Fruit fly (Drosophila melanogaster) whole organism, adult: ENCODE data around the gene Aprt.

Source experiments
- CG11617 ChIP-seq: fragments of 200-800 bp; sonication (Bioruptor generic); optimal IDR thresholded peaks from 2 replicates; lab custom pipeline; 2017; ENCODE audit warnings: mild to moderate bottlenecking, missing biosample characterization, missing genetic modification reagents, missing genetic modification characterization
- CG12768 ChIP-seq: fragments of 200-800 bp; sonication (Bioruptor generic); optimal IDR thresholded peaks from 2 replicates; lab custom pipeline; 2017; ENCODE audit warnings: missing biosample characterization, missing genetic modification characterization, mild to moderate bottlenecking, moderate library complexity, missing genetic modification reagents
- CG14711 ChIP-seq: fragments of 200-800 bp; sonication (Bioruptor generic); optimal IDR thresholded peaks from 2 replicates; lab custom pipeline; 2018; ENCODE audit warnings: missing biosample characterization, mild to moderate bottlenecking, missing genetic modification characterization, moderate library complexity
- CG1620 ChIP-seq: fragments of 200-800 bp; sonication (Bioruptor generic); optimal IDR thresholded peaks from 2 replicates; lab custom pipeline; 2016; ENCODE audit warnings: missing biosample characterization, missing genetic modification characterization
- CG33017 ChIP-seq: fragments of 200-800 bp; sonication (Bioruptor generic); optimal IDR thresholded peaks from 2 replicates; lab custom pipeline; 2018; ENCODE audit warnings: missing biosample characterization, mild to moderate bottlenecking, missing genetic modification characterization, moderate library complexity
- CG5204 ChIP-seq: fragments of 200-800 bp; sonication (Bioruptor generic); optimal IDR thresholded peaks from 2 replicates; lab custom pipeline; 2016; ENCODE audit warnings: missing biosample characterization, missing genetic modification characterization
- CG7045 ChIP-seq: fragments of 200-800 bp; sonication (Bioruptor generic); optimal IDR thresholded peaks from 2 replicates; lab custom pipeline; 2017; ENCODE audit warnings: missing biosample characterization, mild to moderate bottlenecking, missing genetic modification characterization
- CG7101 ChIP-seq: fragments of 200-800 bp; sonication (Bioruptor generic); optimal IDR thresholded peaks from 2 replicates; lab custom pipeline; 2018; ENCODE audit warnings: missing biosample characterization, mild to moderate bottlenecking, missing genetic modification characterization, moderate library complexity
- Clk ChIP-seq: fragments of 200-800 bp; sonication (Bioruptor generic); optimal IDR thresholded peaks from 2 replicates; lab custom pipeline; 2017; ENCODE audit warnings: missing biosample characterization, missing genetic modification characterization
- Crg-1 ChIP-seq: fragments of 200-800 bp; sonication (Bioruptor generic); optimal IDR thresholded peaks from 2 replicates; lab custom pipeline; 2016; ENCODE audit warnings: missing biosample characterization, missing genetic modification characterization
- Hr96 ChIP-seq: fragments of 200-800 bp; sonication (Bioruptor generic); optimal IDR thresholded peaks from 2 replicates; lab custom pipeline; 2016; ENCODE audit warnings: missing biosample characterization, missing genetic modification characterization
- Mnt ChIP-seq: fragments of 200-800 bp; sonication (Bioruptor generic); optimal IDR thresholded peaks from 2 replicates; lab custom pipeline; 2016; ENCODE audit warnings: missing biosample characterization, mild to moderate bottlenecking, missing genetic modification characterization
- bab1 ChIP-seq: fragments of 200-800 bp; sonication (Bioruptor generic); optimal IDR thresholded peaks from 3 replicates; lab custom pipeline; 2019; ENCODE audit warnings: missing biosample characterization, mild to moderate bottlenecking, missing genetic modification characterization, moderate library complexity
- cic ChIP-seq: fragments of 200-800 bp; sonication (Bioruptor generic); optimal IDR thresholded peaks from 2 replicates; lab custom pipeline; 2017; ENCODE audit warnings: missing biosample characterization, mild to moderate bottlenecking, missing genetic modification characterization, moderate library complexity
- cnc ChIP-seq, 2 experiments: fragments of >200 bp; optimal IDR thresholded peaks; 2 replicates each; lab custom pipeline; 2017
- kay ChIP-seq: fragments of 200-800 bp; sonication (Bioruptor generic); peaks from one replicate; lab custom pipeline; 2016; ENCODE audit warnings: missing biosample characterization, missing genetic modification characterization, borderline replicate concordance
- ovo ChIP-seq: fragments of 200-800 bp; sonication (Bioruptor generic); optimal IDR thresholded peaks from 2 replicates; lab custom pipeline; 2016; ENCODE audit warnings: missing biosample characterization, missing genetic modification characterization
- pad ChIP-seq: fragments of 200-800 bp; sonication (Bioruptor generic); optimal IDR thresholded peaks from 3 replicates; lab custom pipeline; 2017; ENCODE audit warnings: missing biosample characterization, missing genetic modification characterization, mild to moderate bottlenecking, moderate library complexity, missing genetic modification reagents
- tj ChIP-seq: fragments of 200-800 bp; sonication (Bioruptor generic); optimal IDR thresholded peaks from 3 replicates; lab custom pipeline; 2017; ENCODE audit warnings: missing biosample characterization, mild to moderate bottlenecking, missing genetic modification characterization, moderate library complexity
- toe ChIP-seq: fragments of 200-800 bp; sonication (Bioruptor generic); optimal IDR thresholded peaks from 2 replicates; lab custom pipeline; 2016; ENCODE audit warnings: missing biosample characterization, missing genetic modification characterization

Aprt gene

DNA sequence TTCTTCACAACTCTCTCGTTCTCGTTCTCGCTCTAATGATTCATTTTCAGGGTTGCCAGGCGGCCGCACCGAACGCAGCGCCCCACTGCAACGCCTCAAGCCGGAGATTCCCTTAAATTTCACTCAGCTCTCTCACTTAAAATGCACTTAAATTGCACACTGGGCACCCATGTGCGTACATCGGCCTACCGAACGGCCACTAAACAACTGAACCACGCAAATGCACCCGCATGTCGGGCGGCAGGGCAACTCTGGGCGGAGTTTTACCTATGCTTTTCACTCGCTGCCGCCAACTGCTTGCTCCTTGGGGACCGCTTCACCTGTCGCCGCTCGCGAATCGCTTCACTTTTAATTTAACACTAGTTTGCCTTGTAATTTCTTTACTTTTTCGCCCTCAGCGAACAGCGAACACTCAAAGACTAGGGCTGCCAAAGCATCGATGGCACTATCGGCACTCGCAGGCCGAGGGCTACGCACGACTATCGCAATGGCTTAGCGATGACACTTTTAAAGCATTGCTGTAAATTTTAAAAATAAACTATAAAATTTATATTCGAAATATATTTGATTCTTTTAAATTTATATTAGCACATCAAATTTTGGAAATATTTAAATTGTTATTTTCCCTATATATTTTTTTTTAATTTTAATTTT lies 22.9 kb downstream of the Aprt start, which contains the start of gene Rap1:
Gene Rap1, minus strand, starts transcription at position 446 of the 654 bp plus-strand sequence.
- TF ChIP-seq CG7101 (peak; percentile 3), CG33017 (tag; lab: Kevin White, UChicago) (no peak), Clk (peak; percentile 41), cnc (optimal IDR thresholded peaks at IDR 0.05; lab: Kevin White, UChicago) (no peak), pad (GFP tag; lab: Kevin White, UChicago) (peak; percentile 45), Mnt (GFP tag; lab: Kevin White, UChicago) (no peak), toe (peak; percentile 67), Hr96 (GFP tag; lab: Kevin White, UChicago) (peak; percentile 64), CG7045 (GFP tag; lab: Kevin White, UChicago) (peak; percentile 56), tj (GFP tag; lab: Kevin White, UChicago) (peak; percentile 29), bab1 (GFP tag; lab: Kevin White, UChicago) (peak; percentile 72), cic (no peak), Crg-1 (GFP tag; lab: Kevin White, UChicago) (no peak), CG12768 (GFP tag; lab: Kevin White, UChicago) (no peak), CG14711 (tag; lab: Kevin White, UChicago) (peak; percentile 95), CG11617 (peak; percentile 50), ovo (GFP tag; lab: Kevin White, UChicago) (peak; percentile 9), kay (GFP tag; lab: Kevin White, UChicago) (peak; percentile 79), CG1620 (GFP tag; lab: Kevin White, UChicago) (peak; percentile 32), CG5204 (GFP tag; lab: Kevin White, UChicago) (no peak)

DNA sequence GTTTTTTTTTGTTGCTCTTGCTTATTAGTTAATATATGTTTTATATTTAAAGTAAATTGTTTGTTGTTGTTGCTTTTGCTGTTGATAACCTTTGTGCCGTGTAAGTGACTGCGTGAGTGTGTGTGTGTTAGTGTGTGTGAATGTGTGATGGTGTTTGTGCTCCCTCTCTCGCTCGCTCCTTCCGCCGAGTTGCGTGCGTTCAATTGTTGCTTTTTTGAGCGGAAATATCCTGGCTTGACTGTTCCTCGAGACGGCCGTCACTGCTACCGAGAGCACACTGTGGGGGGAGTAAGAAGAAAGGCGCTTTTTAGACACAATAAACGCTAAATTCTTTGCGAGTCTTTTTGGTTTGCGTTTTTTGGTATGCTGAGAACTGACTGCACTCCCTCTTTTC lies 23.4 kb downstream of the Aprt start:
- TF ChIP-seq CG12768 (GFP tag; lab: Kevin White, UChicago) = peak; percentile 22
- TF ChIP-seq Crg-1 (GFP tag; lab: Kevin White, UChicago) = no peak
- TF ChIP-seq bab1 (GFP tag; lab: Kevin White, UChicago) = peak; percentile 37
- peak; percentile 13 for TF ChIP-seq cic

dm6 chr3L:1860749-1861148 lies 24.1 kb downstream of the Aprt start:
- TF ChIP-seq ovo (GFP tag; lab: Kevin White, UChicago) = no peak
- no peak for TF ChIP-seq CG1620 (GFP tag; lab: Kevin White, UChicago)
- TF ChIP-seq Mnt (GFP tag; lab: Kevin White, UChicago) = no peak
- no peak for TF ChIP-seq Crg-1 (GFP tag; lab: Kevin White, UChicago)
- TF ChIP-seq CG12768 (GFP tag; lab: Kevin White, UChicago) = no peak
- no peak for TF ChIP-seq Hr96 (GFP tag; lab: Kevin White, UChicago)
- TF ChIP-seq kay (GFP tag; lab: Kevin White, UChicago) = no peak
- TF ChIP-seq bab1 (GFP tag; lab: Kevin White, UChicago) = no peak
- no peak for TF ChIP-seq CG5204 (GFP tag; lab: Kevin White, UChicago)
- TF ChIP-seq toe = no peak
- no peak for TF ChIP-seq Clk
- TF ChIP-seq cnc (optimal IDR thresholded peaks at IDR 0.05; lab: Kevin White, UChicago) = no peak
- TF ChIP-seq CG33017 (tag; lab: Kevin White, UChicago) = no peak
- TF ChIP-seq cic = no peak
- no peak for TF ChIP-seq CG14711 (tag; lab: Kevin White, UChicago)
- no peak for TF ChIP-seq pad (GFP tag; lab: Kevin White, UChicago)
- no peak for TF ChIP-seq CG11617
- no peak for TF ChIP-seq CG7045 (GFP tag; lab: Kevin White, UChicago)
- TF ChIP-seq tj (GFP tag; lab: Kevin White, UChicago) = no peak
- TF ChIP-seq CG7101 = no peak

- no peak for TF ChIP-seq toe
- TF ChIP-seq CG11617 = peak; percentile 19
Measured at dm6 chr3L:1859563-1859962, 25.3 kb downstream of the Aprt start.

DNA sequence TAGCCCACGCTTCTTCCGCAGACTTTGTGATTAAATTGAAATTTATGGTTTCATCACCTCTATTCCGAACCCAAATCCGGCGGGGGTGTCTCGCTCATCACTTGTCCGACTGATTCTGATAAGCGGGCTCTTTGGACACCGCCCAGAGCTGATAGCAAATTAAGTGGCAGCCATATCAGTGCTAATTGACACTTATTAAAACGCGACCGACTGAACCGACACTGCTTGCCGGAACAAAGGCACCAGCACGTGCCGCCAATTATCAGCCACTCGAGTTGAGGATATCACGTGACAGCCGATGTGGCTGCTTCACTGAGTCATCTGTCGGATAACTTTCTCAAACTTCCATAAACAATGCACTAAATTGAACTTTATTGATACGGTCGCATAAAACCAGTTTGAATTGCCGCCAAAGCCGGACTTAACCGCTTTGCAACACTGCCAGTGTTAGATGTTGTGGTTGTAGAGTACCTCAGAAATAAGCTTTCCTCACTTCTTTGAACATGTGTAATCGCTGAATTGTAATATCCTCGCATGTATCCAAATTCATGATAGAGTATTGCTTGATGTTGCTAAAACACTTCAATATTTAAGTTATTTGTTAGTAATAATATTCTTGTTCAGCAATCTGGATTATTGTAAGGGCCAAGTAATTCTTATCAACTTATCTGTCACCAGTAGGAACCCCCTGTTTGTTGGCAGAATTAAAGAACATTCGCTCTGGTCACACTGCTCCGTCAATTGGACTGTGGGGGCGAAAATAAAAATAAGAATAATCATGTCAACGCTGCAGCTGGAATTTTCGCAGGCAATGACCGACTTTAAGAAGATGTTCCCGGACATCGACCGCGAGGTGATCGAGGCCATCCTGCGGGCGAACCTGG lies 28.1 kb downstream of the Aprt start, which contains the start of gene CG12024:
Gene CG12024, plus strand, starts transcription at position 699 of the 884 bp plus-strand sequence.
- TF ChIP-seq CG12768 (GFP tag; lab: Kevin White, UChicago) (peak; percentile 79), cic (peak; percentile 37), cnc (optimal IDR thresholded peaks at IDR 0.05; lab: Kevin White, UChicago) (no peak), Clk (peak; percentile 68), kay (GFP tag; lab: Kevin White, UChicago) (peak; percentile 79), Hr96 (GFP tag; lab: Kevin White, UChicago) (peak; percentile 81), pad (GFP tag; lab: Kevin White, UChicago) (peak; percentile 67), ovo (GFP tag; lab: Kevin White, UChicago) (peak; percentile 49), bab1 (GFP tag; lab: Kevin White, UChicago) (peak; percentile 76), CG5204 (GFP tag; lab: Kevin White, UChicago) (peak; percentile 85), CG33017 (tag; lab: Kevin White, UChicago) (peak; percentile 25), Crg-1 (GFP tag; lab: Kevin White, UChicago) (peak; percentile 90), Mnt (GFP tag; lab: Kevin White, UChicago) (peak; percentile 64), tj (GFP tag; lab: Kevin White, UChicago) (peak; percentile 52), CG14711 (tag; lab: Kevin White, UChicago) (peak; percentile 75), CG11617 (peak; percentile 66), toe (peak; percentile 78), CG1620 (GFP tag; lab: Kevin White, UChicago) (peak; percentile 81), CG7045 (GFP tag; lab: Kevin White, UChicago) (peak; percentile 63), CG7101 (peak; percentile 73)
